Fruit fly (Drosophila melanogaster) Kc167 (cell line): ENCODE data around the gene CG2887.

Source experiments
- insv ChIP-seq: fragments of >200 bp; optimal IDR thresholded peaks from 3 replicates; lab custom pipeline; 2018; ENCODE audit warnings: missing external identifiers
- psq ChIP-seq: fragments of >200 bp; optimal IDR thresholded peaks from 2 replicates; lab custom pipeline; 2017; ENCODE audit warnings: missing external identifiers

DNA sequence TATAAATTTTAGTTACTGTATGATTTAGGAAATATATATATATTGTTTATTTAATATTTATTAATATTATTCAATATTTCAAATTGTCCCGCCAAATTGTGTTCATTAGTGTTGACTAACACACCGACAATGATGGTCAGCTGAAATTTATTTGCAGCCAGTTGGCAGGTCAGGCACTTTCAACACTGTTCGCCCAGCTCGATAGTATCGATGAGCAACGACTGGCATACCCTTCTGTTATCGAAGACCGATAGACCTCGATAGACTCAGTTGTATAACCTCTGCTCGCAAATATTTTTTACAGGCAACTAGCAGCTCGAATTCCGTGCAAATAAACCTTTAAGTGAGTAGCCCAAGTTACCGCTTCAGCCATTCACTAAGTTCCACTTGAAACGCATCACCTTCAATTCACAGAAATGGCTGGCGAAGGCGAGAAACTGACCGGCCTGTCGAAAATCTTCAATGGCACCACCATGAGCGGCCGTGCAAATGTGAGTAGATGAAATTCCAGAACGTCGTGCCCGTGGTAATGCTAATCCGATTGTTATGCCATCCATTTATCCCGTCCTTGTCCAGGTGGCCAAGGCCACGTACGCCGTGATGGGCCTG, 17.7 kb downstream of the CG2887 start, which contains the start of gene Neb-cGP:
- TF ChIP-seq psq (lab: Kevin White, UChicago): no peak
- TF ChIP-seq insv (lab: Kevin White, UChicago): no peak
